ENCODE assay signal across 5 worm cellular contexts in genomic region chrII:8438791-8439287, ce11.
TF ChIP-seq lines count a peak whose summit lies in the region.

Gene lips-10, plus strand, starts transcription at chrII:8439168.

TF ChIP-seq in whole organism, L1 larva, 84 proteins besides CTCF, POLR2A, EP300 and RAD21:
- TF ChIP-seq lin-39 (tag; optimal IDR thresholded peaks at IDR 0.05; lab: Kevin White, UChicago) = no peak
- TF ChIP-seq hlh-17 (GFP tag; optimal IDR thresholded peaks at IDR 0.05; lab: Kevin White, UChicago; ENCODE audit: borderline replicate concordance) = no peak
- peak in 1 of 6 experiments; percentile 22 for TF ChIP-seq elt-3 (tag; optimal IDR thresholded peaks at IDR 0.05; lab: Kevin White, UChicago)
- TF ChIP-seq efl-3 (GFP tag; optimal IDR thresholded peaks at IDR 0.05; lab: Kevin White, UChicago) = no peak
- peak; percentile 71 for TF ChIP-seq nhr-85 (tag; lab: Kevin White, UChicago)
- no peak for TF ChIP-seq ceh-8 (GFP tag; optimal IDR thresholded peaks at IDR 0.05; lab: Kevin White, UChicago)
- TF ChIP-seq nhr-77 (tag; optimal IDR thresholded peaks at IDR 0.05; lab: Kevin White, UChicago) = no peak
- TF ChIP-seq blmp-1 (tag; optimal IDR thresholded peaks at IDR 0.05; lab: Kevin White, UChicago) = peak; percentile 49

TF ChIP-seq in whole organism, L2 larva, 48 proteins besides CTCF, POLR2A, EP300 and RAD21:
- TF ChIP-seq F13H6.1 (tag; optimal IDR thresholded peaks at IDR 0.05; lab: Kevin White, UChicago) (no peak), nhr-25 (tag; optimal IDR thresholded peaks at IDR 0.05; lab: Kevin White, UChicago) (peak; percentile 46), mab-5 (tag; optimal IDR thresholded peaks at IDR 0.05; lab: Kevin White, UChicago) (no peak), nhr-77 (tag; optimal IDR thresholded peaks at IDR 0.05; lab: Kevin White, UChicago) (no peak), nhr-237 (tag; optimal IDR thresholded peaks at IDR 0.05; lab: Kevin White, UChicago) (no peak), fos-1 (tag; optimal IDR thresholded peaks at IDR 0.05; lab: Kevin White, UChicago) (no peak), mbf-1 (tag; optimal IDR thresholded peaks at IDR 0.05; lab: Kevin White, UChicago) (no peak), snpc-4 (tag; optimal IDR thresholded peaks at IDR 0.05; lab: Kevin White, UChicago) (no peak), elt-3 (tag; optimal IDR thresholded peaks at IDR 0.05; lab: Kevin White, UChicago) (no peak), nhr-10 (tag; optimal IDR thresholded peaks at IDR 0.05; lab: Kevin White, UChicago) (no peak), sma-3 (GFP tag; optimal IDR thresholded peaks at IDR 0.05; lab: Kevin White, UChicago) (no peak), blmp-1 (tag; optimal IDR thresholded peaks at IDR 0.05; lab: Kevin White, UChicago; ENCODE audit: insufficient read depth) (peak; percentile 82)
TF ChIP-seq in whole organism, L2 larva: peak in this region for 2.

TF ChIP-seq in whole organism, L3 larva, 47 proteins besides CTCF, POLR2A, EP300 and RAD21:
- TF ChIP-seq nhr-23 (tag; optimal IDR thresholded peaks at IDR 0.05; lab: Kevin White, UChicago) (peak; percentile 21), nhr-25 (tag; optimal IDR thresholded peaks at IDR 0.05; lab: Kevin White, UChicago) (peak; percentile 80), sea-2 (GFP tag; optimal IDR thresholded peaks at IDR 0.05; lab: Kevin White, UChicago) (no peak), nhr-77 (tag; optimal IDR thresholded peaks at IDR 0.05; lab: Kevin White, UChicago) (no peak), eor-1 (tag; optimal IDR thresholded peaks at IDR 0.05; lab: Kevin White, UChicago) (no peak), aly-2 (tag; optimal IDR thresholded peaks at IDR 0.05; lab: Kevin White, UChicago) (no peak), ceh-28 (tag; optimal IDR thresholded peaks at IDR 0.05; lab: Kevin White, UChicago) (no peak), elt-3 (tag; optimal IDR thresholded peaks at IDR 0.05; lab: Kevin White, UChicago) (no peak), zag-1 (tag; optimal IDR thresholded peaks at IDR 0.05; lab: Kevin White, UChicago) (no peak), skn-1 (tag; optimal IDR thresholded peaks at IDR 0.05; lab: Kevin White, UChicago) (no peak)

TF ChIP-seq in whole organism, L4 larva, 104 proteins besides CTCF, POLR2A, EP300 and RAD21:
- no peak for TF ChIP-seq nhr-10 (tag; optimal IDR thresholded peaks at IDR 0.05; lab: Kevin White, UChicago)
- no peak for TF ChIP-seq ctbp-1 (GFP tag; IDR thresholded peaks at IDR 0.05; lab: Robert Waterston, UW)
- TF ChIP-seq nhr-25 (tag; optimal IDR thresholded peaks at IDR 0.05; lab: Kevin White, UChicago; ENCODE audit: borderline replicate concordance, insufficient read depth) = no peak
- no peak for TF ChIP-seq unc-130 (GFP tag; optimal IDR thresholded peaks at IDR 0.05; lab: Kevin White, UChicago)
- TF ChIP-seq arid-1 (GFP tag; conservative IDR thresholded peaks at IDR 0.05; lab: Robert Waterston, UW) = no peak
- peak in 1 of 2 experiments; percentile 13 for TF ChIP-seq unc-62 (GFP tag; optimal IDR thresholded peaks at IDR 0.05 in 1 of 2; lab: Kevin White, UChicago)
- TF ChIP-seq unc-62 (tag; optimal IDR thresholded peaks at IDR 0.05; lab: Kevin White, UChicago) = no peak
- TF ChIP-seq set-16 (GFP tag; IDR thresholded peaks at IDR 0.05; lab: Robert Waterston, UW) = no peak
- TF ChIP-seq duxl-1 (tag; optimal IDR thresholded peaks at IDR 0.05; lab: Kevin White, UChicago; ENCODE audit: poor library complexity) = no peak
- no peak for TF ChIP-seq madf-9 (GFP tag; conservative IDR thresholded peaks at IDR 0.05; lab: Robert Waterston, UW)
- TF ChIP-seq F10B5.3 (tag; optimal IDR thresholded peaks at IDR 0.05; lab: Kevin White, UChicago) = no peak
- TF ChIP-seq lim-7 (GFP tag; IDR thresholded peaks at IDR 0.05; lab: Robert Waterston, UW) = no peak
- no peak for TF ChIP-seq nhr-42 (GFP tag; IDR thresholded peaks at IDR 0.05; lab: Robert Waterston, UW)
- TF ChIP-seq nhr-28 (tag; optimal IDR thresholded peaks at IDR 0.05; lab: Kevin White, UChicago) = peak; percentile 91
- no peak for TF ChIP-seq daf-8 (GFP tag; IDR thresholded peaks at IDR 0.05; lab: Robert Waterston, UW)
- no peak for TF ChIP-seq nhr-48 (tag; optimal IDR thresholded peaks at IDR 0.05; lab: Kevin White, UChicago)
- TF ChIP-seq nhr-41 (GFP tag; IDR thresholded peaks at IDR 0.05; lab: Robert Waterston, UW) = no peak

TF ChIP-seq in whole organism, mixed stage, embryonic, 35 proteins besides CTCF, POLR2A, EP300 and RAD21:
- no peak for TF ChIP-seq bed-3 (GFP tag; optimal IDR thresholded peaks at IDR 0.05; lab: Kevin White, UChicago)
- TF ChIP-seq blmp-1 (tag; optimal IDR thresholded peaks at IDR 0.05; lab: Kevin White, UChicago) = no peak
- TF ChIP-seq pha-4 (tag; optimal IDR thresholded peaks at IDR 0.05; lab: Kevin White, UChicago) = no peak
- TF ChIP-seq ham-2 (GFP tag; optimal IDR thresholded peaks at IDR 0.05; lab: Kevin White, UChicago) = peak; percentile 36
- TF ChIP-seq ztf-11 (tag; optimal IDR thresholded peaks at IDR 0.05; lab: Kevin White, UChicago) = no peak
- TF ChIP-seq hlh-1 (tag; optimal IDR thresholded peaks at IDR 0.05; lab: Kevin White, UChicago) = no peak
- no peak for TF ChIP-seq elt-3 (tag; optimal IDR thresholded peaks at IDR 0.05; lab: Kevin White, UChicago)
TF ChIP-seq in whole organism, mixed stage, embryonic: peak in this region for 1.

Comparison
In these comparisons a context has a peak if more than half of its experiments do, and no peak if none do; other contexts are left out.
1. Of the 29 proteins assayed by ChIP-seq in both whole organism, L4 larva and whole organism, L1 larva: peak only in whole organism, L4 larva: nhr-28; only in whole organism, L1 larva: none; in both: none; in neither: 27; mixed calls (peak in some experiments, not most) for 1.